Fruit fly (Drosophila melanogaster) S2 (cell line): Measurements from ENCODE around the gene CG14455.

Experiments
- CG8478 ChIP-seq: fragments of >200 bp; optimal IDR thresholded peaks from 2 replicates; lab custom pipeline; 2018
- CTCF ChIP-seq, 2 experiments: fragments of >200 bp; optimal IDR thresholded peaks; 2 replicates each; lab custom pipeline; 2018

- TF ChIP-seq CTCF (optimal IDR thresholded peaks at IDR 0.05; lab: Kevin White, UChicago) = no peak
- no peak for TF ChIP-seq CG8478
These were observed 40.0 kb downstream of the CG14455 start, which contains the start of gene CG33768 for dm6 chr3L:22646863-22647262.
